Worm (Caenorhabditis elegans) whole organism, L4 larva: Measurements from ENCODE around the gene K08E7.6.

Experiments used
- D1046.2 ChIP-seq: fragments of 200-800 bp; sonication (Bioruptor generic); IDR thresholded peaks from 2 replicates; pipeline ENCODE4 v1.3.6; 2022; ENCODE audit warnings: missing genetic modification characterization, missing compliant biosample characterization
- F26F4.8 ChIP-seq: fragments of 200-800 bp; sonication (Bioruptor generic); conservative IDR thresholded peaks from 2 replicates; pipeline ENCODE4 v1.3.6; 2022; ENCODE audit warnings: missing genetic modification characterization, missing compliant biosample characterization
- T20F7.1 ChIP-seq: fragments of 200-800 bp; sonication (Bioruptor generic); optimal IDR thresholded peaks from 2 replicates; lab custom pipeline; 2018; ENCODE audit warnings: mild to moderate bottlenecking, missing genetic modification characterization, missing compliant biosample characterization
- T26A8.4 ChIP-seq: fragments of 200-800 bp; sonication (Bioruptor generic); IDR thresholded peaks from 2 replicates; pipeline ENCODE4 v1.3.6; 2022; ENCODE audit warnings: missing genetic modification characterization, missing compliant biosample characterization
- Y105C5A.15 ChIP-seq: fragments of 200-800 bp; sonication (Bioruptor generic); IDR thresholded peaks from 2 replicates; pipeline ENCODE4 v1.3.6; 2022; ENCODE audit warnings: missing genetic modification characterization, missing compliant biosample characterization
- Y48G9A.11 ChIP-seq: fragments of 200-800 bp; sonication (Bioruptor generic); IDR thresholded peaks from 2 replicates; pipeline ENCODE4 v1.3.6; 2022; ENCODE audit warnings: missing genetic modification reagents, missing genetic modification characterization, missing compliant biosample characterization
- Y5F2A.4 ChIP-seq: fragments of 200-800 bp; sonication (Bioruptor generic); optimal IDR thresholded peaks from 2 replicates; lab custom pipeline; 2018; ENCODE audit warnings: mild to moderate bottlenecking, missing genetic modification characterization, missing compliant biosample characterization
- Y75B8A.6 ChIP-seq: fragments of 200-800 bp; sonication (Bioruptor generic); IDR thresholded peaks from 2 replicates; pipeline ENCODE4 v1.3.6; 2022; ENCODE audit warnings: missing genetic modification reagents, missing genetic modification characterization, missing compliant biosample characterization
- aha-1 ChIP-seq: fragments of 150-350 bp; peaks from one replicate; lab custom pipeline; 2014; ENCODE audit warnings: missing biosample characterization, missing genetic modification characterization
- ama-1 ChIP-seq: fragments of 150-350 bp; optimal IDR thresholded peaks from 2 replicates; lab custom pipeline; 2014; ENCODE audit warnings: inconsistent platforms, mixed read lengths
- ceh-20 ChIP-seq: fragments of 200-800 bp; sonication (Bioruptor generic); IDR thresholded peaks from 2 replicates; pipeline ENCODE4 v1.3.6; 2022; ENCODE audit warnings: missing genetic modification reagents, missing genetic modification characterization, missing compliant biosample characterization
- ceh-44 ChIP-seq: fragments of 200-800 bp; sonication (Bioruptor generic); IDR thresholded peaks from 2 replicates; pipeline ENCODE4 v1.3.6; 2022; ENCODE audit warnings: missing genetic modification reagents, missing genetic modification characterization, missing compliant biosample characterization
- ceh-62 ChIP-seq: sonication (generic microtip); optimal IDR thresholded peaks from 2 replicates; lab custom pipeline; 2017; ENCODE audit warnings: missing biosample characterization, missing genetic modification characterization
- ceh-82 ChIP-seq: sonication (generic microtip); optimal IDR thresholded peaks from 2 replicates; lab custom pipeline; 2017; ENCODE audit warnings: missing biosample characterization, missing genetic modification characterization
- ces-1 ChIP-seq: fragments of 150-350 bp; sonication (generic microtip); optimal IDR thresholded peaks from 4 replicates; lab custom pipeline; 2014; ENCODE audit warnings: missing biosample characterization, missing genetic modification reagents, missing genetic modification characterization
- cey-2 ChIP-seq: sonication (generic microtip); optimal IDR thresholded peaks from 3 replicates; lab custom pipeline; 2017; ENCODE audit warnings: missing genetic modification characterization, mild to moderate bottlenecking, missing compliant biosample characterization, antibody characterized with exemption, borderline replicate concordance; ENCODE audit not compliant: insufficient read depth
- ctbp-1 ChIP-seq: fragments of 200-800 bp; sonication (Bioruptor generic); IDR thresholded peaks from 2 replicates; pipeline ENCODE4 v1.3.6; 2022; ENCODE audit warnings: missing genetic modification reagents, missing genetic modification characterization, missing compliant biosample characterization
- daf-12 ChIP-seq: fragments of 150-350 bp; optimal IDR thresholded peaks from 2 replicates; lab custom pipeline; 2014; ENCODE audit warnings: missing biosample characterization, missing genetic modification reagents, missing genetic modification characterization
- daf-16 ChIP-seq, 3 experiments: sonication (generic microtip); optimal IDR thresholded peaks; 2 replicates each; lab custom pipeline; 2016 to 2017; ENCODE audit warnings: missing genetic modification characterization in 3 of 3, missing genetic modification reagents in 3 of 3, mild to moderate bottlenecking in 2 of 3, missing compliant biosample characterization in 2 of 3, missing biosample characterization in 1 of 3, moderate library complexity in 1 of 3
- daf-8 ChIP-seq: fragments of 200-800 bp; sonication (Bioruptor generic); IDR thresholded peaks from 2 replicates; pipeline ENCODE4 v1.3.6; 2022; ENCODE audit warnings: missing genetic modification characterization, missing compliant biosample characterization
- dmd-6 ChIP-seq: fragments of 200-800 bp; sonication (Bioruptor generic); IDR thresholded peaks from 2 replicates; pipeline ENCODE4 v1.3.6; 2022; ENCODE audit warnings: missing genetic modification reagents, missing genetic modification characterization, missing compliant biosample characterization
- duxl-1 ChIP-seq: sonication (generic microtip); optimal IDR thresholded peaks from 2 replicates; lab custom pipeline; 2016; ENCODE audit warnings: mild to moderate bottlenecking, missing genetic modification characterization, moderate library complexity, missing compliant biosample characterization; ENCODE audit not compliant: poor library complexity
- fkh-10 ChIP-seq: fragments of 150-350 bp; optimal IDR thresholded peaks from 2 replicates; lab custom pipeline; 2014; ENCODE audit warnings: missing biosample characterization, missing genetic modification reagents, missing genetic modification characterization
- fos-1 ChIP-seq: fragments of 150-350 bp; optimal IDR thresholded peaks from 2 replicates; lab custom pipeline; 2014; ENCODE audit warnings: missing biosample characterization, missing genetic modification characterization
- gei-8 ChIP-seq: fragments of 200-800 bp; sonication (Bioruptor generic); optimal IDR thresholded peaks from 2 replicates; lab custom pipeline; 2018; ENCODE audit warnings: mild to moderate bottlenecking, missing genetic modification characterization, missing compliant biosample characterization
- jun-1 ChIP-seq: fragments of 150-350 bp; optimal IDR thresholded peaks from 2 replicates; lab custom pipeline; 2014; ENCODE audit warnings: missing biosample characterization, missing genetic modification reagents, missing genetic modification characterization
- lin-1 ChIP-seq: fragments of 200-800 bp; sonication (Bioruptor generic); IDR thresholded peaks from 2 replicates; pipeline ENCODE4 v1.3.6; 2022; ENCODE audit warnings: missing genetic modification reagents, missing genetic modification characterization, missing compliant biosample characterization
- lin-15B ChIP-seq: fragments of 150-350 bp; sonication (generic microtip); optimal IDR thresholded peaks from 3 replicates; lab custom pipeline; 2014; ENCODE audit warnings: missing biosample characterization, missing genetic modification characterization
- lin-29 ChIP-seq: fragments of 200-800 bp; sonication (Bioruptor generic); IDR thresholded peaks from 2 replicates; pipeline ENCODE4 v1.3.6; 2022; ENCODE audit warnings: missing genetic modification reagents, missing genetic modification characterization, missing compliant biosample characterization
- lin-38 ChIP-seq: fragments of 200-800 bp; sonication (Bioruptor generic); IDR thresholded peaks from 2 replicates; pipeline ENCODE4 v1.3.6; 2022; ENCODE audit warnings: missing genetic modification reagents, missing genetic modification characterization, missing compliant biosample characterization
- lir-3 ChIP-seq: sonication (generic microtip); optimal IDR thresholded peaks from 2 replicates; lab custom pipeline; 2016; ENCODE audit warnings: mild to moderate bottlenecking, missing genetic modification characterization, missing compliant biosample characterization
- madf-9 ChIP-seq: fragments of 200-800 bp; sonication (Bioruptor generic); conservative IDR thresholded peaks from 2 replicates; pipeline ENCODE4 v1.3.6; 2022; ENCODE audit warnings: missing genetic modification reagents, missing genetic modification characterization, missing compliant biosample characterization
- mdt-29 ChIP-seq: fragments of 200-800 bp; sonication (Bioruptor generic); IDR thresholded peaks from 2 replicates; pipeline ENCODE4 v1.3.6; 2022; ENCODE audit warnings: missing genetic modification reagents, missing genetic modification characterization, missing compliant biosample characterization
- mep-1 ChIP-seq: fragments of 150-350 bp; sonication (generic microtip); optimal IDR thresholded peaks from 3 replicates; lab custom pipeline; 2014; ENCODE audit warnings: missing biosample characterization, missing genetic modification characterization
- mes-2 ChIP-seq: sonication (generic microtip); optimal IDR thresholded peaks from 2 replicates; lab custom pipeline; 2016; ENCODE audit warnings: missing genotype, mild to moderate bottlenecking, missing genetic modification characterization, missing compliant biosample characterization; ENCODE audit not compliant: poor library complexity, severe bottlenecking
- nhr-111 ChIP-seq: fragments of 200-800 bp; sonication (Bioruptor generic); optimal IDR thresholded peaks from 2 replicates; lab custom pipeline; 2018; ENCODE audit warnings: mild to moderate bottlenecking, missing genetic modification characterization, missing compliant biosample characterization
- nhr-237 ChIP-seq: sonication (generic microtip); optimal IDR thresholded peaks from 2 replicates; lab custom pipeline; 2017; ENCODE audit warnings: missing biosample characterization, missing genetic modification characterization
- nhr-25 ChIP-seq: sonication (generic microtip); optimal IDR thresholded peaks from 2 replicates; lab custom pipeline; 2017; ENCODE audit warnings: missing genetic modification characterization, mild to moderate bottlenecking, missing compliant biosample characterization, antibody characterized with exemption, moderate library complexity, borderline replicate concordance; ENCODE audit not compliant: insufficient read depth
- nhr-28 ChIP-seq: fragments of 150-350 bp; optimal IDR thresholded peaks from 2 replicates; lab custom pipeline; 2014; ENCODE audit warnings: missing biosample characterization, missing genetic modification characterization
- nhr-48 ChIP-seq: sonication (generic microtip); optimal IDR thresholded peaks from 2 replicates; lab custom pipeline; 2016; ENCODE audit warnings: mild to moderate bottlenecking, missing genetic modification characterization, missing compliant biosample characterization
- nhr-77 ChIP-seq: fragments of 150-350 bp; optimal IDR thresholded peaks from 2 replicates; lab custom pipeline; 2014; ENCODE audit warnings: missing biosample characterization, missing genetic modification characterization
- saeg-2 ChIP-seq: fragments of 200-800 bp; sonication (Bioruptor generic); IDR thresholded peaks from 2 replicates; pipeline ENCODE4 v1.3.6; 2022; ENCODE audit warnings: missing genetic modification reagents, missing genetic modification characterization, missing compliant biosample characterization
- sdz-12 ChIP-seq: fragments of 200-800 bp; sonication (Bioruptor generic); optimal IDR thresholded peaks from 2 replicates; lab custom pipeline; 2018; ENCODE audit warnings: mild to moderate bottlenecking, missing genetic modification characterization, missing compliant biosample characterization
- snpc-4 ChIP-seq: fragments of 150-350 bp; optimal IDR thresholded peaks from 2 replicates; lab custom pipeline; 2014; ENCODE audit warnings: missing biosample characterization, missing genetic modification characterization
- tra-1 ChIP-seq: fragments of 200-800 bp; sonication (Bioruptor generic); IDR thresholded peaks from 2 replicates; pipeline ENCODE4 v1.3.6; 2022; ENCODE audit warnings: missing genetic modification reagents, missing genetic modification characterization, missing compliant biosample characterization
- unc-62 ChIP-seq, 3 experiments: fragments of 150-350 bp in 1 of 3; sonication (generic microtip); optimal IDR thresholded peaks in 2 of 3; peaks in 1 of 3; 1 replicate in 1 of 3; 2 replicates in 2 of 3; lab custom pipeline; 2014 to 2017; ENCODE audit warnings: missing biosample characterization in 3 of 3, missing genetic modification characterization in 3 of 3, missing genetic modification reagents in 3 of 3, missing genotype in 1 of 3
- zfp-2 ChIP-seq: sonication (generic microtip); optimal IDR thresholded peaks from 2 replicates; lab custom pipeline; 2016; ENCODE audit warnings: mild to moderate bottlenecking, missing genetic modification characterization, missing compliant biosample characterization
- zfp-3 ChIP-seq: fragments of 200-800 bp; sonication (Bioruptor generic); conservative IDR thresholded peaks from 2 replicates; pipeline ENCODE4 v1.3.6; 2022; ENCODE audit warnings: missing genetic modification reagents, missing genetic modification characterization, missing compliant biosample characterization
- ztf-11 ChIP-seq: fragments of 150-350 bp; optimal IDR thresholded peaks from 2 replicates; lab custom pipeline; 2014; ENCODE audit warnings: missing biosample characterization, missing genetic modification characterization
- ztf-7 ChIP-seq: fragments of 150-350 bp; optimal IDR thresholded peaks from 2 replicates; lab custom pipeline; 2014; ENCODE audit warnings: missing biosample characterization, missing genetic modification characterization

K08E7.6 gene

DNA sequence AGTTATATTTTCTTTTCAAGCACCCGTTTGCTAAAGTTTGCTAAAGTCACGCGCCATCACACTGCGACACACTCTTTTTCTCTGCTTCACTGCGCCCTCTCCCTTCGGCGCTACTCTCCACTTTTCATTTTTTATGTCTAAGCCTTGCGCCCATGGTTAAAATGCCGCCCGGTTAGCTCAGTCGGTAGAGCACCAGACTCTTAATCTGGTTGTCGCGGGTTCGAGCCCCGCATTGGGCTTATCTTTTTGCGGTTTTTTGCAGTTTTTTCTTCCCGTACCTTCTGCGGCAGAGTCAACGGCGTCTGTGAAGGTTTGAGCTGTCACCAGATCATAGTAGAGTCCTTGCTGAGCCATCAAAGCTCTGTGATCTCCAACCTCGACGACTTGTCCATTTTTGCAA, 13.6 kb upstream of the K08E7.6 start:
- no peak for TF ChIP-seq ceh-62 (tag; lab: Kevin White, UChicago)
- peak; percentile 50 for TF ChIP-seq nhr-48 (tag; lab: Kevin White, UChicago)
- TF ChIP-seq duxl-1 (tag; lab: Kevin White, UChicago) = peak; percentile 45
- peak; percentile 90 for TF ChIP-seq D1046.2 (GFP tag; lab: Robert Waterston, UW)
- TF ChIP-seq ztf-7 = peak; percentile 10
- peak; percentile 84; the same call in 1 of the 2 replicates for TF ChIP-seq Y105C5A.15 (GFP tag; lab: Robert Waterston, UW)
- TF ChIP-seq nhr-111 = peak; percentile 28
- peak; percentile 13 for TF ChIP-seq lir-3 (tag; lab: Kevin White, UChicago)
- no peak for TF ChIP-seq Y75B8A.6 (GFP tag; lab: Robert Waterston, UW)
- peak in 1 of 2 experiments; percentile 69 for TF ChIP-seq daf-16 (GFP tag; optimal IDR thresholded peaks at IDR 0.05; lab: Kevin White, UChicago)
- peak; percentile 48 for TF ChIP-seq daf-16 (tag; optimal IDR thresholded peaks at IDR 0.05; lab: Kevin White, UChicago)
- no peak for TF ChIP-seq ztf-11 (tag; lab: Kevin White, UChicago)
- TF ChIP-seq Y5F2A.4 = peak; percentile 28
- peak; percentile 75 for TF ChIP-seq mep-1 (tag; lab: Kevin White, UChicago)
- TF ChIP-seq ceh-44 = peak; percentile 74; the same call in 1 of the 2 replicates
- TF ChIP-seq T26A8.4 (GFP tag; lab: Robert Waterston, UW) = peak; percentile 79
- TF ChIP-seq F26F4.8 = peak; percentile 79
- no peak for TF ChIP-seq nhr-25 (tag; lab: Kevin White, UChicago)
- TF ChIP-seq sdz-12 (GFP tag; lab: Kevin White, UChicago) = peak; percentile 53
- peak; percentile 60 for TF ChIP-seq T20F7.1
- no peak for TF ChIP-seq saeg-2 (GFP tag; lab: Robert Waterston, UW)
- no peak for TF ChIP-seq daf-12
- no peak for TF ChIP-seq unc-62 (GFP tag; optimal IDR thresholded peaks at IDR 0.05 in 1 of 2; lab: Kevin White, UChicago)
- no peak for TF ChIP-seq unc-62 (tag; optimal IDR thresholded peaks at IDR 0.05; lab: Kevin White, UChicago)
- peak; percentile 41 for TF ChIP-seq gei-8 (GFP tag; lab: Kevin White, UChicago)
- TF ChIP-seq daf-8 (GFP tag; lab: Robert Waterston, UW) = 0 out of 2 replicates have a peak, but pooled peaks have one; percentile 69
- TF ChIP-seq fos-1 (tag; lab: Kevin White, UChicago) = no peak
- peak; percentile 56 for TF ChIP-seq Y48G9A.11
- peak; percentile 99 for TF ChIP-seq aha-1 (tag; lab: Kevin White, UChicago)
- peak; percentile 78 for TF ChIP-seq ceh-20 (GFP tag; lab: Robert Waterston, UW)
- no peak for TF ChIP-seq ces-1 (GFP tag; lab: Kevin White, UChicago)
- no peak; the same call in 1 of the 2 replicates for TF ChIP-seq lin-38
- peak; percentile 2 for TF ChIP-seq nhr-77 (tag; lab: Kevin White, UChicago)
- TF ChIP-seq nhr-237 (tag; lab: Kevin White, UChicago) = no peak
- peak; percentile 74 for TF ChIP-seq lin-1 (GFP tag; lab: Robert Waterston, UW)
- TF ChIP-seq ceh-82 (tag; lab: Kevin White, UChicago) = no peak
- peak; percentile 65 for TF ChIP-seq ctbp-1
- no peak for TF ChIP-seq cey-2
- peak; percentile 85 for TF ChIP-seq mes-2
- peak; percentile 80; the same call in 1 of the 2 replicates for TF ChIP-seq mdt-29 (GFP tag; lab: Robert Waterston, UW)
- peak; percentile 77 for TF ChIP-seq madf-9
- TF ChIP-seq nhr-28 = peak; percentile 34
- TF ChIP-seq lin-29 (GFP tag; lab: Robert Waterston, UW) = peak; percentile 43; the same call in 1 of the 2 replicates
- TF ChIP-seq dmd-6 (GFP tag; lab: Robert Waterston, UW) = peak; percentile 79
- peak; percentile 26 for TF ChIP-seq fkh-10
- no peak for TF ChIP-seq snpc-4 (tag; lab: Kevin White, UChicago)
- peak; percentile 44 for TF ChIP-seq zfp-2 (tag; lab: Kevin White, UChicago)
- TF ChIP-seq tra-1 (GFP tag; lab: Robert Waterston, UW) = peak; percentile 51; the same call in 1 of the 2 replicates
- no peak for TF ChIP-seq jun-1 (tag; lab: Kevin White, UChicago)
- TF ChIP-seq lin-15B = no peak
- no peak for TF ChIP-seq ama-1 (lab: Kevin White, UChicago)
- TF ChIP-seq zfp-3 (GFP tag; lab: Robert Waterston, UW) = no peak
